Worm (Caenorhabditis elegans) whole organism, early embryonic: Measurements from ENCODE around the gene ZK1307.8.

Experiments
- ama-1 ChIP-seq: fragments of 150-350 bp; optimal IDR thresholded peaks from 2 replicates; lab custom pipeline; 2014
- ceh-13 ChIP-seq: fragments of 200-800 bp; sonication (Bioruptor generic); optimal IDR thresholded peaks from 2 replicates; lab custom pipeline; 2018; ENCODE audit warnings: mild to moderate bottlenecking, missing genetic modification characterization, missing compliant biosample characterization
- hmbx-1 ChIP-seq: sonication (generic microtip); optimal IDR thresholded peaks from 2 replicates; lab custom pipeline; 2016; ENCODE audit warnings: mild to moderate bottlenecking, missing genetic modification characterization, missing compliant biosample characterization
- hnd-1 ChIP-seq: sonication (generic microtip); optimal IDR thresholded peaks from 2 replicates; lab custom pipeline; 2016; ENCODE audit warnings: missing genetic modification characterization, missing compliant biosample characterization

- TF ChIP-seq ama-1 (lab: Kevin White, UChicago), result no peak
- no peak for TF ChIP-seq hnd-1
- no peak for TF ChIP-seq hmbx-1
- no peak for TF ChIP-seq ceh-13
Measured at ce11 chrII:9671308-9671707, 46.9 kb downstream of the ZK1307.8 start, which contains the start of gene ZK1320.7.
